Worm (Caenorhabditis elegans) whole organism, L4 larva: ENCODE measurements around the gene phb-2.

Source experiments
- T20F7.1 ChIP-seq: fragments of 200-800 bp; sonication (Bioruptor generic); optimal IDR thresholded peaks from 2 replicates; lab custom pipeline; 2018; ENCODE audit warnings: mild to moderate bottlenecking, missing genetic modification characterization, missing compliant biosample characterization
- ZK546.5 ChIP-seq, 2 experiments: sonication (generic microtip); optimal IDR thresholded peaks; 2 replicates each; lab custom pipeline; 2017; ENCODE audit warnings: missing biosample characterization in 2 of 2, missing genetic modification characterization in 2 of 2
- cey-2 ChIP-seq: sonication (generic microtip); optimal IDR thresholded peaks from 3 replicates; lab custom pipeline; 2017; ENCODE audit warnings: missing genetic modification characterization, mild to moderate bottlenecking, missing compliant biosample characterization, antibody characterized with exemption, borderline replicate concordance; ENCODE audit not compliant: insufficient read depth
- dpl-1 ChIP-seq: fragments of 150-350 bp; optimal IDR thresholded peaks from 2 replicates; lab custom pipeline; 2014; ENCODE audit warnings: missing biosample characterization, missing genetic modification reagents, missing genetic modification characterization
- hmg-1.1 ChIP-seq: fragments of 200-800 bp; sonication (Bioruptor generic); IDR thresholded peaks from 2 replicates; pipeline ENCODE4 v1.3.6; 2022; ENCODE audit warnings: missing genetic modification reagents, missing genetic modification characterization, missing compliant biosample characterization
- lin-13 ChIP-seq: fragments of 150-350 bp; optimal IDR thresholded peaks from 2 replicates; lab custom pipeline; 2014; ENCODE audit warnings: missing biosample characterization, missing genetic modification reagents, missing genetic modification characterization
- mep-1 ChIP-seq: fragments of 150-350 bp; sonication (generic microtip); optimal IDR thresholded peaks from 3 replicates; lab custom pipeline; 2014; ENCODE audit warnings: missing biosample characterization, missing genetic modification characterization
- nhr-11 ChIP-seq: fragments of 150-350 bp; optimal IDR thresholded peaks from 2 replicates; lab custom pipeline; 2014; ENCODE audit warnings: missing biosample characterization, missing genetic modification characterization
- nhr-237 ChIP-seq: sonication (generic microtip); optimal IDR thresholded peaks from 2 replicates; lab custom pipeline; 2017; ENCODE audit warnings: missing biosample characterization, missing genetic modification characterization
- snpc-4 ChIP-seq: fragments of 150-350 bp; optimal IDR thresholded peaks from 2 replicates; lab custom pipeline; 2014; ENCODE audit warnings: missing biosample characterization, missing genetic modification characterization
- zag-1 ChIP-seq: fragments of 150-350 bp; optimal IDR thresholded peaks from 2 replicates; lab custom pipeline; 2014; ENCODE audit warnings: missing biosample characterization, missing genetic modification characterization
- zfp-2 ChIP-seq: sonication (generic microtip); optimal IDR thresholded peaks from 2 replicates; lab custom pipeline; 2016; ENCODE audit warnings: mild to moderate bottlenecking, missing genetic modification characterization, missing compliant biosample characterization

- TF ChIP-seq nhr-237 (tag; lab: Kevin White, UChicago) (no peak), ZK546.5 (tag; optimal IDR thresholded peaks at IDR 0.05; lab: Kevin White, UChicago) (no peak), dpl-1 (GFP tag; lab: Kevin White, UChicago) (no peak), mep-1 (no peak), cey-2 (no peak), zag-1 (no peak), T20F7.1 (GFP tag; lab: Kevin White, UChicago) (no peak), lin-13 (GFP tag; lab: Kevin White, UChicago) (no peak), hmg-1.1 (GFP tag; lab: Robert Waterston, UW) (no peak), nhr-11 (tag; lab: Kevin White, UChicago) (no peak), zfp-2 (no peak), snpc-4 (no peak)
Measured at ce11 chrII:6207252-6207651, 44.0 kb upstream of the phb-2 start.
